Fruit fly (Drosophila melanogaster) whole organism, wandering third instar larva: ENCODE results near the gene CG18417.

ENCODE experiments used
- Abd-B ChIP-seq: fragments of >200 bp; optimal IDR thresholded peaks from 2 replicates; lab custom pipeline; 2017; ENCODE audit warnings: missing biosample characterization, missing genetic modification characterization
- CG32264 ChIP-seq: fragments of 200-800 bp; sonication (Bioruptor generic); optimal IDR thresholded peaks from 2 replicates; lab custom pipeline; 2016; ENCODE audit warnings: missing biosample characterization, missing genetic modification characterization
- Dfd ChIP-seq: fragments of >200 bp; optimal IDR thresholded peaks from 2 replicates; lab custom pipeline; 2017; ENCODE audit warnings: missing biosample characterization, missing genetic modification characterization
- HLH106 ChIP-seq: fragments of 200-800 bp; optimal IDR thresholded peaks from 3 replicates; lab custom pipeline; 2019; ENCODE audit warnings: missing biosample characterization, mild to moderate bottlenecking, missing genetic modification characterization, moderate library complexity
- Hr78 ChIP-seq: fragments of >200 bp; optimal IDR thresholded peaks from 2 replicates; lab custom pipeline; 2017; ENCODE audit warnings: missing biosample characterization, missing genetic modification characterization
- Hr83 ChIP-seq: fragments of 200-300 bp; sonication (Bioruptor generic); optimal IDR thresholded peaks from 2 replicates; lab custom pipeline; 2016; ENCODE audit warnings: missing biosample characterization, mild to moderate bottlenecking, missing genetic modification characterization, moderate library complexity; ENCODE audit not compliant: poor library complexity, severe bottlenecking
- Myc ChIP-seq: fragments of >200 bp; optimal IDR thresholded peaks from 2 replicates; lab custom pipeline; 2017
- br ChIP-seq: fragments of 200-800 bp; sonication (Bioruptor generic); optimal IDR thresholded peaks from 2 replicates; lab custom pipeline; 2016; ENCODE audit warnings: missing biosample characterization, missing genetic modification characterization
- h ChIP-seq: fragments of 200-800 bp; sonication (Bioruptor generic); optimal IDR thresholded peaks from 3 replicates; lab custom pipeline; 2016; ENCODE audit warnings: missing biosample characterization, mild to moderate bottlenecking, missing genetic modification characterization
- jim ChIP-seq: fragments of 175-275, 200-325 bp; sonication (Bioruptor generic); optimal IDR thresholded peaks from 2 replicates; lab custom pipeline; 2016; ENCODE audit warnings: missing biosample characterization, mild to moderate bottlenecking, missing genetic modification characterization
- lola ChIP-seq: fragments of >200 bp; optimal IDR thresholded peaks from 2 replicates; lab custom pipeline; 2017; ENCODE audit warnings: missing biosample characterization, missing genetic modification characterization
- pan ChIP-seq: fragments of >200 bp; optimal IDR thresholded peaks from 2 replicates; lab custom pipeline; 2017
- psq ChIP-seq: fragments of 200-800 bp; sonication (Bioruptor generic); optimal IDR thresholded peaks from 3 replicates; lab custom pipeline; 2017; ENCODE audit warnings: missing biosample characterization, mild to moderate bottlenecking, missing genetic modification characterization, moderate library complexity
- rgr ChIP-seq: fragments of 200-800 bp; sonication (Bioruptor generic); optimal IDR thresholded peaks from 3 replicates; lab custom pipeline; 2016; ENCODE audit warnings: missing biosample characterization, mild to moderate bottlenecking, missing genetic modification characterization

dm6 chr3L:7381359-7381976, 18.4 kb upstream of the CG18417 start, which contains the start of the genes SMSr and smid:
- TF ChIP-seq Abd-B (GFP tag; lab: Kevin White, UChicago): no peak
- no peak for TF ChIP-seq pan (lab: Kevin White, UChicago)
- TF ChIP-seq Myc: peak; percentile 21
- TF ChIP-seq Hr83: peak; percentile 18
- TF ChIP-seq HLH106: peak; percentile 61
- peak; percentile 66 for TF ChIP-seq h (GFP tag; lab: Kevin White, UChicago)
- TF ChIP-seq lola (GFP tag; lab: Kevin White, UChicago): no peak
- peak; percentile 32 for TF ChIP-seq psq (GFP tag; lab: Kevin White, UChicago)
- TF ChIP-seq Hr78 (GFP tag; lab: Kevin White, UChicago): no peak
- TF ChIP-seq rgr: peak; percentile 74
- no peak for TF ChIP-seq CG32264 (GFP tag; lab: Kevin White, UChicago)
- peak; percentile 47 for TF ChIP-seq br
- no peak for TF ChIP-seq Dfd (GFP tag; lab: Kevin White, UChicago)
- no peak for TF ChIP-seq jim (GFP tag; lab: Kevin White, UChicago)
